Fruit fly (Drosophila melanogaster) whole organism, embryonic: ENCODE results near the gene Dpp10.

ENCODE experiments used
- CG10565 ChIP-seq: fragments of 200-800 bp; sonication (Bioruptor generic); optimal IDR thresholded peaks from 3 replicates; lab custom pipeline; 2016; ENCODE audit warnings: missing biosample characterization, mild to moderate bottlenecking, missing genetic modification characterization
- CG14965 ChIP-seq: fragments of 200-800 bp; sonication (Bioruptor generic); optimal IDR thresholded peaks from 2 replicates; lab custom pipeline; 2016; ENCODE audit warnings: missing biosample characterization, missing genetic modification characterization, borderline replicate concordance
- CG1647 ChIP-seq: fragments of 200-800 bp; sonication (Bioruptor generic); optimal IDR thresholded peaks from 3 replicates; lab custom pipeline; 2016; ENCODE audit warnings: missing biosample characterization, missing genetic modification characterization
- CG2678 ChIP-seq: fragments of 200-800 bp; sonication (Bioruptor generic); optimal IDR thresholded peaks from 3 replicates; lab custom pipeline; 2019; ENCODE audit warnings: missing biosample characterization, mild to moderate bottlenecking, missing genetic modification characterization, moderate library complexity
- CG34376 ChIP-seq: fragments of 200-800 bp; sonication (Bioruptor generic); optimal IDR thresholded peaks from 2 replicates; lab custom pipeline; 2018; ENCODE audit warnings: missing biosample characterization, mild to moderate bottlenecking, missing genetic modification characterization
- CG6654 ChIP-seq: fragments of 200-800 bp; sonication (Bioruptor generic); optimal IDR thresholded peaks from 2 replicates; lab custom pipeline; 2017; ENCODE audit warnings: missing biosample characterization, mild to moderate bottlenecking, missing genetic modification characterization
- CG6683 ChIP-seq: fragments of 200-800 bp; sonication (Bioruptor generic); optimal IDR thresholded peaks from 2 replicates; lab custom pipeline; 2017; ENCODE audit warnings: missing biosample characterization, mild to moderate bottlenecking, missing genetic modification characterization, missing genetic modification reagents
- CG6689 ChIP-seq: fragments of 200-800 bp; sonication (Bioruptor generic); IDR thresholded peaks from 2 replicates; pipeline ENCODE4 v1.3.6; 2022; ENCODE audit warnings: missing biosample characterization, missing genetic modification characterization
- CG8281 ChIP-seq: fragments of 200-800 bp; sonication (Bioruptor generic); optimal IDR thresholded peaks from 2 replicates; lab custom pipeline; 2018; ENCODE audit warnings: missing biosample characterization, mild to moderate bottlenecking, missing genetic modification characterization, moderate library complexity
- CG8765 ChIP-seq: fragments of 200-800 bp; sonication (Bioruptor generic); IDR thresholded peaks from 2 replicates; pipeline ENCODE4 v1.3.6; 2022; ENCODE audit warnings: missing biosample characterization, missing genetic modification characterization
- CG8924 ChIP-seq: fragments of 200-800 bp; optimal IDR thresholded peaks from 3 replicates; lab custom pipeline; 2019; ENCODE audit warnings: missing biosample characterization, mild to moderate bottlenecking, missing genetic modification characterization, moderate library complexity
- D ChIP-seq, 2 experiments: fragments of 200-800 bp in 1 of 2; fragments of >200 bp in 1 of 2; sonication (Bioruptor generic) in 1 of 2; optimal IDR thresholded peaks; 2 replicates in 1 of 2; 3 replicates in 1 of 2; lab custom pipeline; 2017; ENCODE audit warnings: mild to moderate bottlenecking in 1 of 2, missing biosample characterization in 1 of 2, missing genetic modification characterization in 1 of 2, missing genetic modification reagents in 1 of 2
- Deaf1 ChIP-seq: fragments of 200-800 bp; optimal IDR thresholded peaks from 3 replicates; lab custom pipeline; 2019; ENCODE audit warnings: missing biosample characterization, mild to moderate bottlenecking, missing genetic modification characterization, moderate library complexity
- Hand ChIP-seq: fragments of 200-800 bp; sonication (Bioruptor generic); optimal IDR thresholded peaks from 2 replicates; lab custom pipeline; 2017; ENCODE audit warnings: mild to moderate bottlenecking, missing biosample characterization, missing genetic modification reagents, missing genetic modification characterization
- Hmr ChIP-seq: fragments of 200-800 bp; sonication (Bioruptor generic); optimal IDR thresholded peaks from 3 replicates; lab custom pipeline; 2017; ENCODE audit warnings: mild to moderate bottlenecking, missing biosample characterization, missing genetic modification reagents, missing genetic modification characterization
- Lim3 ChIP-seq: fragments of 200-800 bp; sonication (Bioruptor generic); IDR thresholded peaks from 2 replicates; pipeline ENCODE4 v1.3.6; 2022; ENCODE audit warnings: missing biosample characterization, missing genetic modification characterization
- MBD-R2 ChIP-seq: fragments of 200-800 bp; sonication (Bioruptor generic); IDR thresholded peaks from 2 replicates; pipeline ENCODE4 v1.3.6; 2022; ENCODE audit warnings: missing biosample characterization, missing genetic modification characterization
- MTF-1 ChIP-seq: fragments of 200-800 bp; sonication (Bioruptor generic); optimal IDR thresholded peaks from 2 replicates; lab custom pipeline; 2018; ENCODE audit warnings: missing biosample characterization, mild to moderate bottlenecking, missing genetic modification characterization, borderline replicate concordance
- Mes4 ChIP-seq: fragments of 200-800 bp; sonication (Bioruptor generic); optimal IDR thresholded peaks from 2 replicates; lab custom pipeline; 2016; ENCODE audit warnings: missing biosample characterization, missing genetic modification characterization
- Oaz ChIP-seq: fragments of 200-800 bp; sonication (Bioruptor generic); IDR thresholded peaks from 2 replicates; pipeline ENCODE4 v1.3.6; 2022; ENCODE audit warnings: missing biosample characterization, missing genetic modification characterization
- Sox102F ChIP-seq: fragments of 200-800 bp; sonication (Bioruptor generic); optimal IDR thresholded peaks from 2 replicates; lab custom pipeline; 2018; ENCODE audit warnings: missing biosample characterization, mild to moderate bottlenecking, missing genetic modification characterization, moderate library complexity
- Sry-δ ChIP-seq: fragments of 200-800 bp; sonication (Bioruptor generic); optimal IDR thresholded peaks from 2 replicates; lab custom pipeline; 2016; ENCODE audit warnings: missing biosample characterization, missing genetic modification characterization
- TFAM ChIP-seq: fragments of 200-800 bp; sonication (Bioruptor generic); optimal IDR thresholded peaks from 2 replicates; lab custom pipeline; 2017; ENCODE audit warnings: missing biosample characterization, missing genetic modification characterization, inconsistent platforms
- Taf1 ChIP-seq: fragments of 200-800 bp; sonication (Bioruptor generic); IDR thresholded peaks from 2 replicates; pipeline ENCODE4 v1.3.6; 2022; ENCODE audit warnings: missing biosample characterization, missing genetic modification characterization
- Tbp ChIP-seq: fragments of >200 bp; optimal IDR thresholded peaks from 2 replicates; lab custom pipeline; 2018; ENCODE audit warnings: missing biosample characterization, missing genetic modification characterization
- Trl ChIP-seq, 3 experiments: fragments of >200 bp in 2 of 3; fragments of 200-800 bp in 1 of 3; sonication (Bioruptor generic) in 1 of 3; optimal IDR thresholded peaks; 2 replicates in 1 of 3; 3 replicates in 2 of 3; lab custom pipeline; 2016 to 2017; ENCODE audit warnings: missing biosample characterization in 1 of 3, missing genetic modification characterization in 1 of 3
- ac ChIP-seq: fragments of 200-800 bp; sonication (Bioruptor generic); optimal IDR thresholded peaks from 3 replicates; lab custom pipeline; 2017; ENCODE audit warnings: missing biosample characterization, mild to moderate bottlenecking, missing genetic modification characterization
- aop ChIP-seq: fragments of 200-800 bp; sonication (Bioruptor generic); IDR thresholded peaks from 2 replicates; pipeline ENCODE4 v1.3.6; 2022; ENCODE audit warnings: missing biosample characterization, missing genetic modification characterization
- ash1 ChIP-seq: fragments of 200-800 bp; sonication (Bioruptor generic); optimal IDR thresholded peaks from 2 replicates; lab custom pipeline; 2018; ENCODE audit warnings: missing biosample characterization, mild to moderate bottlenecking, missing genetic modification characterization
- croc ChIP-seq: fragments of 200-800 bp; sonication (Bioruptor generic); conservative IDR thresholded peaks from 3 replicates; pipeline ENCODE4 v1.3.6; 2022; ENCODE audit warnings: missing biosample characterization, missing genetic modification characterization
- emc ChIP-seq: fragments of 200-800 bp; sonication (Bioruptor generic); optimal IDR thresholded peaks from 2 replicates; lab custom pipeline; 2016; ENCODE audit warnings: missing biosample characterization, missing genetic modification characterization
- gem ChIP-seq: fragments of 200-800 bp; sonication (Bioruptor generic); optimal IDR thresholded peaks from 2 replicates; lab custom pipeline; 2019; ENCODE audit warnings: missing biosample characterization, mild to moderate bottlenecking, missing genetic modification characterization, moderate library complexity
- grau ChIP-seq: fragments of 200-800 bp; optimal IDR thresholded peaks from 3 replicates; lab custom pipeline; 2019; ENCODE audit warnings: missing biosample characterization, mild to moderate bottlenecking, missing genetic modification characterization, moderate library complexity
- gt ChIP-seq: fragments of 200-800 bp; sonication (Bioruptor generic); IDR thresholded peaks from 2 replicates; pipeline ENCODE4 v1.3.6; 2022; ENCODE audit warnings: missing biosample characterization, missing genetic modification characterization
- nom ChIP-seq: fragments of 200-800 bp; sonication (Bioruptor generic); optimal IDR thresholded peaks from 2 replicates; lab custom pipeline; 2017; ENCODE audit warnings: missing biosample characterization, missing genetic modification characterization, mild to moderate bottlenecking, moderate library complexity, missing genetic modification reagents
- org-1 ChIP-seq: fragments of 200-800 bp; sonication (Bioruptor generic); optimal IDR thresholded peaks from 2 replicates; lab custom pipeline; 2017; ENCODE audit warnings: missing biosample characterization, missing genetic modification characterization
- pros ChIP-seq: fragments of 200-800 bp; sonication (Bioruptor generic); optimal IDR thresholded peaks from 3 replicates; lab custom pipeline; 2019; ENCODE audit warnings: missing biosample characterization, mild to moderate bottlenecking, missing genetic modification characterization, moderate library complexity
- pum ChIP-seq: fragments of 200-800 bp; sonication (Bioruptor generic); optimal IDR thresholded peaks from 2 replicates; lab custom pipeline; 2016; ENCODE audit warnings: missing biosample characterization, missing genetic modification characterization
- pzg ChIP-seq: fragments of 200-800 bp; sonication (Bioruptor generic); optimal IDR thresholded peaks from 3 replicates; lab custom pipeline; 2018; ENCODE audit warnings: missing biosample characterization, mild to moderate bottlenecking, missing genetic modification characterization, moderate library complexity
- rib ChIP-seq: fragments of 200-800 bp; sonication (Bioruptor generic); IDR thresholded peaks from 2 replicates; pipeline ENCODE4 v1.3.6; 2022; ENCODE audit warnings: missing biosample characterization, missing genetic modification characterization
- sens ChIP-seq: fragments of 200-800 bp; sonication (Bioruptor generic); peaks from one replicate; lab custom pipeline; 2016; ENCODE audit warnings: missing biosample characterization, missing genetic modification characterization
- shn ChIP-seq: fragments of 200-800 bp; sonication (Bioruptor generic); optimal IDR thresholded peaks from 3 replicates; lab custom pipeline; 2016; ENCODE audit warnings: missing biosample characterization, missing genetic modification characterization
- sisA ChIP-seq: fragments of 200-800 bp; sonication (Bioruptor generic); IDR thresholded peaks from 2 replicates; pipeline ENCODE4 v1.3.6; 2022; ENCODE audit warnings: missing biosample characterization, missing genetic modification characterization
- tgo ChIP-seq: fragments of 200-800 bp; sonication (Bioruptor generic); IDR thresholded peaks from 3 replicates; pipeline ENCODE4 v1.3.6; 2022; ENCODE audit warnings: missing biosample characterization, missing genetic modification characterization
- toy ChIP-seq: fragments of 200-800 bp; sonication (Bioruptor generic); IDR thresholded peaks from 2 replicates; pipeline ENCODE4 v1.3.6; 2022; ENCODE audit warnings: missing biosample characterization, missing genetic modification characterization
- trh ChIP-seq: fragments of 200-800 bp; sonication (Bioruptor generic); optimal IDR thresholded peaks from 2 replicates; lab custom pipeline; 2016; ENCODE audit warnings: missing biosample characterization, missing genetic modification characterization
- twi ChIP-seq: fragments of 200-800 bp; optimal IDR thresholded peaks from 2 replicates; lab custom pipeline; 2019; ENCODE audit warnings: missing biosample characterization, mild to moderate bottlenecking, missing genetic modification characterization, moderate library complexity
- wdn ChIP-seq: fragments of 200-800 bp; sonication (Bioruptor generic); IDR thresholded peaks from 2 replicates; pipeline ENCODE4 v1.3.6; 2022; ENCODE audit warnings: missing biosample characterization, missing genetic modification characterization
- wor ChIP-seq: fragments of 200-800 bp; sonication (Bioruptor generic); IDR thresholded peaks from 2 replicates; pipeline ENCODE4 v1.3.6; 2022; ENCODE audit warnings: missing biosample characterization, missing genetic modification characterization

Gene Dpp10

dm6 chr2L:6647103-6647711 is 46.3 kb upstream of the Dpp10 start (continued):
- TF ChIP-seq CG8765 (GFP tag; lab: Robert Waterston, UW): peak; percentile 92
- peak; percentile 98 for TF ChIP-seq org-1 (GFP tag; lab: Kevin White, UChicago)
- peak; percentile 96 for TF ChIP-seq Oaz
- peak; percentile 85 for TF ChIP-seq Deaf1
- peak; percentile 70 for TF ChIP-seq Sry-δ (GFP tag; lab: Kevin White, UChicago)
- peak; percentile 92 for TF ChIP-seq CG6654 (GFP tag; lab: Kevin White, UChicago)
- TF ChIP-seq wor (GFP tag; lab: Robert Waterston, UW): peak; percentile 96
- peak; percentile 95 for TF ChIP-seq twi
- TF ChIP-seq CG6689 (GFP tag; lab: Robert Waterston, UW): peak; percentile 98
- peak; percentile 99 for TF ChIP-seq CG8924 (tag; lab: Kevin White, UChicago)
- TF ChIP-seq Hmr (GFP tag; lab: Kevin White, UChicago): peak; percentile 98
- TF ChIP-seq Mes4 (GFP tag; lab: Kevin White, UChicago): peak; percentile 99
- TF ChIP-seq CG2678 (tag; lab: Kevin White, UChicago): peak; percentile 99
- peak; percentile 97 for TF ChIP-seq sisA (GFP tag; lab: Robert Waterston, UW)
- peak; percentile 89 for TF ChIP-seq pros
- peak; percentile 96 for TF ChIP-seq CG34376 (GFP tag; lab: Kevin White, UChicago)
- TF ChIP-seq CG14965 (GFP tag; lab: Kevin White, UChicago): peak; percentile 85
- peak; percentile 99 for TF ChIP-seq gem
- no peak for TF ChIP-seq D (optimal IDR thresholded peaks at IDR 0.05; lab: Kevin White, UChicago)
- peak; percentile 99 for TF ChIP-seq D (GFP tag; optimal IDR thresholded peaks at IDR 0.05; lab: Kevin White, UChicago)
- peak; percentile 79 for TF ChIP-seq ash1
- TF ChIP-seq tgo (GFP tag; lab: Robert Waterston, UW): peak; percentile 98
- peak; percentile 94 for TF ChIP-seq croc (GFP tag; lab: Robert Waterston, UW)
- peak; percentile 95 for TF ChIP-seq Hand (GFP tag; lab: Kevin White, UChicago)
- TF ChIP-seq shn (GFP tag; lab: Kevin White, UChicago): peak; percentile 98
- TF ChIP-seq MTF-1 (GFP tag; lab: Kevin White, UChicago): peak; percentile 96
- TF ChIP-seq nom (GFP tag; lab: Kevin White, UChicago): peak; percentile 84
- TF ChIP-seq Trl (optimal IDR thresholded peaks at IDR 0.05; lab: Kevin White, UChicago): peak; percentile 69 to 89
- peak; percentile 99 for TF ChIP-seq Trl (GFP tag; optimal IDR thresholded peaks at IDR 0.05; lab: Kevin White, UChicago)
- peak; percentile 98 for TF ChIP-seq pum (GFP tag; lab: Kevin White, UChicago)
- peak; percentile 95 for TF ChIP-seq trh (GFP tag; lab: Kevin White, UChicago)
- peak; percentile 86 for TF ChIP-seq aop (GFP tag; lab: Robert Waterston, UW)
- peak; percentile 100 for TF ChIP-seq sens
- peak; percentile 92 for TF ChIP-seq CG8281 (tag; lab: Kevin White, UChicago)
- TF ChIP-seq grau (tag; lab: Kevin White, UChicago): peak; percentile 97
- TF ChIP-seq CG1647 (GFP tag; lab: Kevin White, UChicago): peak; percentile 97
- peak; percentile 95 for TF ChIP-seq CG10565 (GFP tag; lab: Kevin White, UChicago)
- TF ChIP-seq rib (GFP tag; lab: Robert Waterston, UW): peak; percentile 93
- peak; percentile 91 for TF ChIP-seq Lim3
- peak; percentile 86 for TF ChIP-seq gt
- TF ChIP-seq Taf1: peak; percentile 88
- peak; percentile 99 for TF ChIP-seq Sox102F (GFP tag; lab: Kevin White, UChicago)
- TF ChIP-seq Tbp (GFP tag; lab: Kevin White, UChicago): no peak
- TF ChIP-seq wdn (GFP tag; lab: Robert Waterston, UW): peak; percentile 94
- peak; percentile 95 for TF ChIP-seq TFAM (GFP tag; lab: Kevin White, UChicago)
- peak; percentile 95 for TF ChIP-seq emc
- peak; percentile 98 for TF ChIP-seq ac (GFP tag; lab: Kevin White, UChicago)
- peak; percentile 15 for TF ChIP-seq pzg (GFP tag; lab: Kevin White, UChicago)
- peak; percentile 89 for TF ChIP-seq MBD-R2
- TF ChIP-seq toy (GFP tag; lab: Robert Waterston, UW): peak; percentile 88
- peak; percentile 94 for TF ChIP-seq CG6683 (GFP tag; lab: Kevin White, UChicago)
